Worm (Caenorhabditis elegans): ENCODE measurements around the gene Y57G11C.499.

ce11 chrIV:14728225-14728624, 26.5 kb downstream of the Y57G11C.499 start, which contains the start of gene Y57G11C.42:
- TF ChIP-seq nfya-1 (tag; optimal IDR thresholded peaks at IDR 0.05; ENCODE audit: insufficient read depth) (no peak), nhr-76 (tag; optimal IDR thresholded peaks at IDR 0.05) (no peak), ztf-11 (tag; optimal IDR thresholded peaks at IDR 0.05) (no peak), unc-62 (GFP tag; optimal IDR thresholded peaks at IDR 0.05) (no peak), snpc-4 (tag; optimal IDR thresholded peaks at IDR 0.05) (no peak), nhr-77 (tag; optimal IDR thresholded peaks at IDR 0.05) (no peak), elt-2 (tag; optimal IDR thresholded peaks at IDR 0.05) (no peak), hmg-11 (tag; optimal IDR thresholded peaks at IDR 0.05) (no peak), pha-4 (tag; optimal IDR thresholded peaks at IDR 0.05) (no peak), fos-1 (tag; optimal IDR thresholded peaks at IDR 0.05) (no peak), jun-1 (tag; optimal IDR thresholded peaks at IDR 0.05) (no peak), daf-12 (tag; optimal IDR thresholded peaks at IDR 0.05) (no peak), nhr-11 (tag; optimal IDR thresholded peaks at IDR 0.05) (no peak)
